Worm (Caenorhabditis elegans) whole organism, early embryonic: ENCODE results near the gene syd-1.

ENCODE experiments used
- ama-1 ChIP-seq: fragments of 150-350 bp; optimal IDR thresholded peaks from 2 replicates; lab custom pipeline; 2014
- ets-7 ChIP-seq: sonication (generic microtip); optimal IDR thresholded peaks from 2 replicates; lab custom pipeline; 2016; ENCODE audit warnings: missing genotype, missing genetic modification characterization, missing compliant biosample characterization

DNA sequence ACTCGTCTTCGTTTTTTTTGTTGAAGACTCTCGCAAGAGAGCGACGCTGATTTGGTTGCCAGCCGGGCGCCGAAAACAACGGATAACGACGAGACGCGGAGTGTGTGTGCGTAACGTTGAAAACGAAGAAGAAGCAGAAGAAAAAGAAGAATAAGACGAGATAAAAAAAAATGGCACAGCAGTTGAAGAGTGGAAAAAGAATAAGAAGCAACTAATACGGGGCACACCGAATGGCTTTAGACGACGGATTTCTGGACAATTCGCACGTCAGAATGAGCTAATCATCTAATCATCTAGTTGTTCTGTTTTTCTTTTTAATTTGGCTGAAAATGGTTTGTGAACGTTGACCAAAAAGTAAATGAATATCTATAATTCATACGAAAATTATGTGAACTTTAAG, 42.2 kb upstream of the syd-1 start:
- TF ChIP-seq ets-7 (tag; lab: Kevin White, UChicago) = no peak
- no peak for TF ChIP-seq ama-1 (lab: Kevin White, UChicago)
